Worm (Caenorhabditis elegans): ENCODE data around the gene str-113.
A peak's percentile ranks its signal among the peaks of the same experiment; 100 is the strongest.

str-113 gene

ce11 chrV:3639873-3640272 lies 26.9 kb downstream of the str-113 start (continued):
- no peak for TF ChIP-seq F55B11.4 (tag; optimal IDR thresholded peaks at IDR 0.05; ENCODE audit: borderline replicate concordance, insufficient read depth)
- TF ChIP-seq B0336.3 (GFP tag; IDR thresholded peaks at IDR 0.05) = no peak
- TF ChIP-seq hlh-26 (GFP tag; conservative IDR thresholded peaks at IDR 0.05) = no peak

- TF ChIP-seq aptf-3 (GFP tag; IDR thresholded peaks at IDR 0.05) = no peak
- TF ChIP-seq C17E4.6 (GFP tag; IDR thresholded peaks at IDR 0.05) = no peak
- no peak for TF ChIP-seq lag-1 (GFP tag; IDR thresholded peaks at IDR 0.05)
- no peak for TF ChIP-seq ztf-26 (tag; optimal IDR thresholded peaks at IDR 0.05)
- TF ChIP-seq lin-26 (GFP tag; IDR thresholded peaks at IDR 0.05) = no peak
- TF ChIP-seq pha-4 (tag; optimal IDR thresholded peaks at IDR 0.05) = no peak
- no peak for TF ChIP-seq ceh-40 (GFP tag; IDR thresholded peaks at IDR 0.05)
- TF ChIP-seq snpc-4 (GFP tag; optimal IDR thresholded peaks at IDR 0.05) = no peak
- no peak for TF ChIP-seq snpc-4 (tag; optimal IDR thresholded peaks at IDR 0.05)
- no peak for TF ChIP-seq dox-1 (GFP tag; IDR thresholded peaks at IDR 0.05)
- TF ChIP-seq ZK185.1 (tag; optimal IDR thresholded peaks at IDR 0.05; ENCODE audit: poor library complexity, severe bottlenecking) = no peak
- no peak for TF ChIP-seq xnd-1 (tag; optimal IDR thresholded peaks at IDR 0.05)
- TF ChIP-seq F57C9.4 (tag; optimal IDR thresholded peaks at IDR 0.05) = no peak
- TF ChIP-seq lin-54 (GFP tag; optimal IDR thresholded peaks at IDR 0.05) = no peak
- TF ChIP-seq snpc-1.1 (tag; optimal IDR thresholded peaks at IDR 0.05; ENCODE audit: insufficient read depth) = no peak
- no peak for TF ChIP-seq mel-28 (tag; optimal IDR thresholded peaks at IDR 0.05; ENCODE audit: borderline replicate concordance)
- no peak for TF ChIP-seq sptf-2 (GFP tag; optimal IDR thresholded peaks at IDR 0.05)
- no peak for TF ChIP-seq F10E7.11 (tag; optimal IDR thresholded peaks at IDR 0.05)
- TF ChIP-seq ccch-3 (GFP tag; optimal IDR thresholded peaks at IDR 0.05) = no peak
Measured at ce11 chrV:3637086-3637485, 29.7 kb downstream of the str-113 start, which contains the start of gene srx-41. TSS of gene srx-41 (minus strand) at chrV:3637186.

- TF ChIP-seq T26A5.8 (tag; optimal IDR thresholded peaks at IDR 0.05) (no peak), ama-1 (optimal IDR thresholded peaks at IDR 0.05) (no peak), ama-1 (GFP tag; optimal IDR thresholded peaks at IDR 0.05) (no peak), rec-8 (tag; optimal IDR thresholded peaks at IDR 0.05) (no peak), C17E4.6 (GFP tag; IDR thresholded peaks at IDR 0.05) (no peak), repo-1 (tag; optimal IDR thresholded peaks at IDR 0.05) (peak; percentile 75), egrh-3 (GFP tag; IDR thresholded peaks at IDR 0.05) (no peak), zfh-2 (GFP tag; conservative IDR thresholded peaks at IDR 0.05) (no peak), unc-62 (GFP tag; optimal IDR thresholded peaks at IDR 0.05) (no peak), nhr-80 (tag; optimal IDR thresholded peaks at IDR 0.05) (peak; percentile 75), F57A8.1 (GFP tag; optimal IDR thresholded peaks at IDR 0.05) (no peak), F52B5.7 (tag; optimal IDR thresholded peaks at IDR 0.05) (no peak), nfya-1 (tag; optimal IDR thresholded peaks at IDR 0.05; ENCODE audit: borderline replicate concordance, insufficient read depth) (no peak), Y53G8AR.9 (GFP tag; conservative IDR thresholded peaks at IDR 0.05) (peak; percentile 88; the same call in 1 of the 2 replicates), F33H1.4 (GFP tag; IDR thresholded peaks at IDR 0.05) (no peak), ceh-58 (GFP tag; IDR thresholded peaks at IDR 0.05) (no peak), zim-3 (tag; optimal IDR thresholded peaks at IDR 0.05) (peak; percentile 17), mes-4 (tag; optimal IDR thresholded peaks at IDR 0.05) (no peak), athp-1 (tag; optimal IDR thresholded peaks at IDR 0.05) (peak; percentile 3), snpc-3.4 (tag; optimal IDR thresholded peaks at IDR 0.05) (no peak), nhr-179 (tag; optimal IDR thresholded peaks at IDR 0.05) (no peak), fkh-3 (tag; optimal IDR thresholded peaks at IDR 0.05) (no peak), F39B2.1 (GFP tag; IDR thresholded peaks at IDR 0.05) (0 out of 2 replicates have a peak, but pooled peaks have one; percentile 62), sdz-38 (tag; optimal IDR thresholded peaks at IDR 0.05) (no peak), B0261.1 (tag; optimal IDR thresholded peaks at IDR 0.05) (no peak), sea-2 (GFP tag; IDR thresholded peaks at IDR 0.05) (no peak)
Measured at ce11 chrV:3634293-3635016, 32.3 kb downstream of the str-113 start.

All from whole organism, young adult.